Fruit fly (Drosophila melanogaster) whole organism, embryonic: Measurements from ENCODE around the gene Hrb98DE.

Experiments used
- ATbp ChIP-seq: fragments of 200-800 bp; sonication (Bioruptor generic); optimal IDR thresholded peaks from 2 replicates; lab custom pipeline; 2017; ENCODE audit warnings: missing biosample characterization, mild to moderate bottlenecking, missing genetic modification characterization, missing genetic modification reagents
- Ada2b ChIP-seq: fragments of 200-800 bp; sonication (Bioruptor generic); IDR thresholded peaks from 2 replicates; pipeline ENCODE4 v1.3.6; 2022; ENCODE audit warnings: missing biosample characterization, missing genetic modification characterization
- Blimp-1 ChIP-seq: fragments of 200-800 bp; sonication (Bioruptor generic); optimal IDR thresholded peaks from 3 replicates; lab custom pipeline; 2018; ENCODE audit warnings: missing biosample characterization, missing genetic modification characterization, mild to moderate bottlenecking, moderate library complexity, missing genetic modification reagents
- CG10543 ChIP-seq: fragments of 200-800 bp; sonication (Bioruptor generic); optimal IDR thresholded peaks from 3 replicates; lab custom pipeline; 2017; ENCODE audit warnings: missing biosample characterization, mild to moderate bottlenecking, missing genetic modification characterization, moderate library complexity
- CG12744 ChIP-seq: fragments of 200-800 bp; sonication (Bioruptor generic); optimal IDR thresholded peaks from 2 replicates; lab custom pipeline; 2016; ENCODE audit warnings: missing biosample characterization, missing genetic modification characterization
- CG13894 ChIP-seq: fragments of 200-800 bp; sonication (Bioruptor generic); optimal IDR thresholded peaks from 3 replicates; lab custom pipeline; 2018; ENCODE audit warnings: missing biosample characterization, mild to moderate bottlenecking, missing genetic modification characterization, moderate library complexity
- CG15479 ChIP-seq: fragments of 200-800 bp; sonication (Bioruptor generic); optimal IDR thresholded peaks from 3 replicates; lab custom pipeline; 2019; ENCODE audit warnings: missing biosample characterization, mild to moderate bottlenecking, missing genetic modification characterization, moderate library complexity
- CG16779 ChIP-seq: fragments of 200-800 bp; sonication (Bioruptor generic); IDR thresholded peaks from 2 replicates; pipeline ENCODE4 v1.3.6; 2022; ENCODE audit warnings: missing biosample characterization, missing genetic modification characterization
- CG17186 ChIP-seq: fragments of 200-800 bp; sonication (Bioruptor generic); optimal IDR thresholded peaks from 3 replicates; lab custom pipeline; 2017; ENCODE audit warnings: missing biosample characterization, missing genetic modification reagents, missing genetic modification characterization
- CG17385 ChIP-seq: fragments of 200-800 bp; sonication (Bioruptor generic); optimal IDR thresholded peaks from 3 replicates; lab custom pipeline; 2018; ENCODE audit warnings: missing biosample characterization, mild to moderate bottlenecking, missing genetic modification characterization
- CG6272 ChIP-seq: fragments of 200-800 bp; sonication (Bioruptor generic); IDR thresholded peaks from 2 replicates; pipeline ENCODE4 v1.3.6; 2022; ENCODE audit warnings: missing biosample characterization, missing genetic modification characterization
- CG7987 ChIP-seq: fragments of 200-800 bp; sonication (Bioruptor generic); optimal IDR thresholded peaks from 2 replicates; lab custom pipeline; 2018; ENCODE audit warnings: missing biosample characterization, mild to moderate bottlenecking, missing genetic modification characterization, moderate library complexity
- CG9876 ChIP-seq: fragments of 200-800 bp; sonication (Bioruptor generic); optimal IDR thresholded peaks from 2 replicates; lab custom pipeline; 2016; ENCODE audit warnings: missing biosample characterization, missing genetic modification characterization
- Deaf1 ChIP-seq: fragments of 200-800 bp; optimal IDR thresholded peaks from 3 replicates; lab custom pipeline; 2019; ENCODE audit warnings: missing biosample characterization, mild to moderate bottlenecking, missing genetic modification characterization, moderate library complexity
- Ets97D ChIP-seq: fragments of 200-800 bp; sonication (Bioruptor generic); optimal IDR thresholded peaks from 3 replicates; lab custom pipeline; 2016; ENCODE audit warnings: missing biosample characterization, missing genetic modification characterization
- H15 ChIP-seq: fragments of 200-800 bp; sonication (Bioruptor generic); IDR thresholded peaks from 3 replicates; pipeline ENCODE4 v1.3.6; 2022; ENCODE audit warnings: missing biosample characterization, missing genetic modification characterization
- Nf-YB ChIP-seq: fragments of 200-800 bp; sonication (Bioruptor generic); optimal IDR thresholded peaks from 3 replicates; lab custom pipeline; 2019; ENCODE audit warnings: missing biosample characterization, mild to moderate bottlenecking, missing genetic modification characterization, moderate library complexity
- Ravus ChIP-seq: fragments of 200-800 bp; sonication (Bioruptor generic); IDR thresholded peaks from 2 replicates; pipeline ENCODE4 v1.3.6; 2022; ENCODE audit warnings: missing biosample characterization, missing genetic modification characterization
- Xbp1 ChIP-seq: fragments of 200-800 bp; sonication (Bioruptor generic); optimal IDR thresholded peaks from 3 replicates; lab custom pipeline; 2016; ENCODE audit warnings: missing biosample characterization, mild to moderate bottlenecking, missing genetic modification characterization
- Xrp1 ChIP-seq: fragments of 200-800 bp; sonication (Bioruptor generic); IDR thresholded peaks from 2 replicates; pipeline ENCODE4 v1.3.6; 2022; ENCODE audit warnings: missing biosample characterization, missing genetic modification characterization
- bigmax ChIP-seq: fragments of 200-800 bp; sonication (Bioruptor generic); optimal IDR thresholded peaks from 2 replicates; lab custom pipeline; 2018; ENCODE audit warnings: missing biosample characterization, mild to moderate bottlenecking, missing genetic modification characterization
- bsh ChIP-seq, 2 experiments: fragments of 200-800 bp; sonication (Bioruptor generic); optimal IDR thresholded peaks; 2 replicates each; lab custom pipeline; 2017 to 2018; ENCODE audit warnings: mild to moderate bottlenecking in 2 of 2, missing biosample characterization in 2 of 2, missing genetic modification characterization in 2 of 2, moderate library complexity in 1 of 2
- chif ChIP-seq, 2 experiments: fragments of 200-800 bp; sonication (Bioruptor generic); optimal IDR thresholded peaks; 3 replicates each; lab custom pipeline; 2016; ENCODE audit warnings: missing biosample characterization in 2 of 2, missing genetic modification characterization in 2 of 2
- ci ChIP-seq: fragments of 200-800 bp; sonication (Bioruptor generic); IDR thresholded peaks from 3 replicates; pipeline ENCODE4 v1.3.6; 2022; ENCODE audit warnings: missing biosample characterization, missing genetic modification characterization
- corto ChIP-seq: fragments of 200-800 bp; sonication (Bioruptor generic); optimal IDR thresholded peaks from 2 replicates; lab custom pipeline; 2016; ENCODE audit warnings: missing biosample characterization, mild to moderate bottlenecking, missing genetic modification characterization, moderate library complexity
- crc ChIP-seq: fragments of 200-800 bp; sonication (Bioruptor generic); optimal IDR thresholded peaks from 2 replicates; lab custom pipeline; 2016; ENCODE audit warnings: missing biosample characterization, missing genetic modification characterization
- crol ChIP-seq: fragments of 200-800 bp; sonication (Bioruptor generic); IDR thresholded peaks from 2 replicates; pipeline ENCODE4 v1.3.6; 2022; ENCODE audit warnings: missing biosample characterization, missing genetic modification characterization
- dpn ChIP-seq, 2 experiments: fragments of 200-800 bp; sonication (Bioruptor generic); optimal IDR thresholded peaks; 3 replicates each; lab custom pipeline; 2016; ENCODE audit warnings: missing biosample characterization in 2 of 2, missing genetic modification characterization in 2 of 2
- gem ChIP-seq: fragments of 200-800 bp; sonication (Bioruptor generic); optimal IDR thresholded peaks from 2 replicates; lab custom pipeline; 2019; ENCODE audit warnings: missing biosample characterization, mild to moderate bottlenecking, missing genetic modification characterization, moderate library complexity
- gro ChIP-seq: fragments of 200-800 bp; sonication (Bioruptor generic); optimal IDR thresholded peaks from 2 replicates; lab custom pipeline; 2016; ENCODE audit warnings: missing biosample characterization, missing genetic modification characterization
- gsb-n ChIP-seq: fragments of 200-800 bp; sonication (Bioruptor generic); optimal IDR thresholded peaks from 3 replicates; lab custom pipeline; 2018; ENCODE audit warnings: missing biosample characterization, mild to moderate bottlenecking, missing genetic modification characterization
- ind ChIP-seq: fragments of 200-800 bp; sonication (Bioruptor generic); optimal IDR thresholded peaks from 3 replicates; lab custom pipeline; 2016; ENCODE audit warnings: missing biosample characterization, missing genetic modification characterization
- inv ChIP-seq: fragments of 200-800 bp; sonication (Bioruptor generic); IDR thresholded peaks from 2 replicates; pipeline ENCODE4 v1.3.6; 2022; ENCODE audit warnings: missing biosample characterization, missing genetic modification characterization; ENCODE audit not compliant: partially characterized antibody
- lbe ChIP-seq: fragments of 200-800 bp; sonication (Bioruptor generic); optimal IDR thresholded peaks from 2 replicates; lab custom pipeline; 2016; ENCODE audit warnings: missing biosample characterization, mild to moderate bottlenecking, missing genetic modification characterization
- otp ChIP-seq: fragments of 200-800 bp; sonication (Bioruptor generic); IDR thresholded peaks from 3 replicates; pipeline ENCODE4, ENCODE4 v1.3.6; 2022; ENCODE audit warnings: missing biosample characterization, missing genetic modification characterization
- pfk ChIP-seq: fragments of 200-800 bp; sonication (Bioruptor generic); optimal IDR thresholded peaks from 2 replicates; lab custom pipeline; 2018; ENCODE audit warnings: missing biosample characterization, mild to moderate bottlenecking, missing genetic modification characterization, moderate library complexity
- sim ChIP-seq: fragments of 200-800 bp; sonication (Bioruptor generic); IDR thresholded peaks from 2 replicates; pipeline ENCODE4 v1.3.6; 2022; ENCODE audit warnings: missing biosample characterization, missing genetic modification characterization
- sqz ChIP-seq: fragments of 200-800 bp; sonication (Bioruptor generic); optimal IDR thresholded peaks from 3 replicates; lab custom pipeline; 2018; ENCODE audit warnings: missing biosample characterization, mild to moderate bottlenecking, missing genetic modification characterization
- ssp ChIP-seq: fragments of 200-800 bp; sonication (Bioruptor generic); IDR thresholded peaks from 2 replicates; pipeline ENCODE4 v1.3.6; 2022; ENCODE audit warnings: missing biosample characterization, missing genetic modification characterization
- tio ChIP-seq: fragments of 200-800 bp; sonication (Bioruptor generic); optimal IDR thresholded peaks from 2 replicates; lab custom pipeline; 2017; ENCODE audit warnings: missing biosample characterization, missing genetic modification characterization, inconsistent platforms
- vvl ChIP-seq: fragments of 200-800 bp; sonication (Bioruptor generic); IDR thresholded peaks from 2 replicates; pipeline ENCODE4 v1.3.6; 2022; ENCODE audit warnings: missing biosample characterization, missing genetic modification characterization
- wor ChIP-seq: fragments of 200-800 bp; sonication (Bioruptor generic); IDR thresholded peaks from 2 replicates; pipeline ENCODE4 v1.3.6; 2022; ENCODE audit warnings: missing biosample characterization, missing genetic modification characterization
- yki ChIP-seq: fragments of >200 bp; optimal IDR thresholded peaks from 3 replicates; lab custom pipeline; 2018
- z ChIP-seq: fragments of 200-800 bp; sonication (Bioruptor generic); IDR thresholded peaks from 3 replicates; pipeline ENCODE4 v1.3.6; 2022; ENCODE audit warnings: missing biosample characterization, missing genetic modification characterization

The Hrb98DE gene

DNA sequence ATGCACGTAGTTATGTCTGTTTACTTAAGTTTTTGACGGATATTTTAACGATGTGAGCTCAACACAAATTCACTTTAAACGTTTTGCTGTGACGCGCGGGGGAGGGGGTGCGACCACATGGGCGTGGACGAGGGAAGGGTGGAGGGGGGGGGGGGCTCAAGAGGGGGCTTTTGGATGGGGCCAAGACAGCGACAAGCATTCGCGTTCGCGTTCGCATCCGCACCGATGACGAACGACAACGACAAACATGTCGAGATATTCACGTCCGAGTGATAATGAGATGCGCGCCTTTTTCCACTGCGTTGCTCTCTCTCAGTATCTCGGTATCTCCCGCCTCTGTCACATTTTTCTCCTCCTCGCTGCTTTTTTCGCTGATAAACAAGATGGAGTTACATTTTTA lies 36.1 kb upstream of the Hrb98DE start:
- no peak for TF ChIP-seq wor (GFP tag; lab: Robert Waterston, UW)
- TF ChIP-seq vvl (GFP tag; lab: Robert Waterston, UW): 0 out of 2 replicates have a peak, but pooled peaks have one; percentile 47
- no peak for TF ChIP-seq gro (GFP tag; lab: Kevin White, UChicago)
- TF ChIP-seq CG6272 (GFP tag; lab: Robert Waterston, UW): no peak
- TF ChIP-seq bigmax (GFP tag; lab: Kevin White, UChicago): peak; percentile 16
- 0 out of 3 replicates have a peak, but pooled peaks have one; percentile 16 for TF ChIP-seq otp
- TF ChIP-seq CG12744 (GFP tag; lab: Kevin White, UChicago): no peak
- TF ChIP-seq gsb-n: no peak
- TF ChIP-seq Ada2b (GFP tag; lab: Robert Waterston, UW): no peak
- peak; percentile 87 for TF ChIP-seq crol (GFP tag; lab: Robert Waterston, UW)
- TF ChIP-seq chif (GFP tag; optimal IDR thresholded peaks at IDR 0.05; lab: Kevin White, UChicago): no peak
- TF ChIP-seq Xrp1 (GFP tag; lab: Robert Waterston, UW): no peak
- TF ChIP-seq H15 (GFP tag; lab: Robert Waterston, UW): no peak
- TF ChIP-seq CG13894 (tag; lab: Kevin White, UChicago): no peak
- peak; percentile 65 for TF ChIP-seq Deaf1 (tag; lab: Kevin White, UChicago)
- no peak for TF ChIP-seq corto (GFP tag; lab: Kevin White, UChicago)
- TF ChIP-seq tio: no peak
- no peak for TF ChIP-seq bsh (GFP tag; optimal IDR thresholded peaks at IDR 0.05; lab: Kevin White, UChicago)
- no peak for TF ChIP-seq Nf-YB (GFP tag; lab: Kevin White, UChicago)
- TF ChIP-seq gem (tag; lab: Kevin White, UChicago): no peak
- no peak for TF ChIP-seq CG16779
- TF ChIP-seq z: no peak
- TF ChIP-seq lbe (GFP tag; lab: Kevin White, UChicago): no peak
- no peak for TF ChIP-seq pfk (GFP tag; lab: Kevin White, UChicago)
- no peak for TF ChIP-seq Ets97D
- no peak for TF ChIP-seq CG17186 (GFP tag; lab: Kevin White, UChicago)
- no peak for TF ChIP-seq ATbp (GFP tag; lab: Kevin White, UChicago)
- no peak for TF ChIP-seq dpn (GFP tag; optimal IDR thresholded peaks at IDR 0.05; lab: Kevin White, UChicago)
- peak; percentile 19 for TF ChIP-seq CG15479 (GFP tag; lab: Kevin White, UChicago)
- no peak for TF ChIP-seq ssp (GFP tag; lab: Robert Waterston, UW)
- no peak for TF ChIP-seq sim
- no peak for TF ChIP-seq crc (GFP tag; lab: Kevin White, UChicago)
- no peak for TF ChIP-seq sqz
- no peak for TF ChIP-seq CG9876 (GFP tag; lab: Kevin White, UChicago)
- TF ChIP-seq CG10543: peak; percentile 66
- no peak for TF ChIP-seq CG7987 (GFP tag; lab: Kevin White, UChicago)
- no peak for TF ChIP-seq inv (GFP tag; lab: Robert Waterston, UW)
- no peak for TF ChIP-seq Ravus (GFP tag; lab: Robert Waterston, UW)
- TF ChIP-seq Xbp1 (GFP tag; lab: Kevin White, UChicago): no peak
- no peak for TF ChIP-seq CG17385
- TF ChIP-seq yki (lab: Kevin White, UChicago): no peak
- TF ChIP-seq ind (GFP tag; lab: Kevin White, UChicago): no peak
- 0 out of 3 replicates have a peak, but pooled peaks have one; percentile 41 for TF ChIP-seq ci (GFP tag; lab: Robert Waterston, UW)
- TF ChIP-seq Blimp-1: no peak
